Fruit fly (Drosophila melanogaster): ENCODE results near the gene LysP.

LysP gene

DNA sequence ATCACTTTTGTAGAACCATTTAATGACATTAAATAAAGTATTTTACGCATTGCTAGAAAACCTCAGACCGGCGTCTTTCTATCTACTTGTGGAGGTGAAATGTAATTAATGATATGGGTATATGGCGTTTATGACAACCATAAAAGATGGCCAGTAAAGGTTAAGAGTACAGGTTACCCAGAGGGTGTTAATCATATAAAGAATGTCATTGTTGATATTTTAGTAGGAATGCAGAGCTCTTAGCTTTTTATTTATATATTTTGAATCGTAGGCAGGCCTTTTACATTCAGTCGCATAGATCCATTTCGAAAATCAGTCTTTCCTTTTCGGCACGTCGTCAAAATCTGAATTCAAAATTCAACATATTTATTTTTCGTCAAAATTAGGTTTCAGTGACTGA, 31.9 kb upstream of the LysP start, which contains the start of gene Bfc:
Bfc (plus strand) TSS at position 301 of the 400 bp plus-strand sequence.
- TF ChIP-seq OdsH (GFP tag; optimal IDR thresholded peaks at IDR 0.05), result no peak
- no peak for TF ChIP-seq Sp1 (GFP tag; optimal IDR thresholded peaks at IDR 0.05)
- no peak for TF ChIP-seq brk (GFP tag; optimal IDR thresholded peaks at IDR 0.05)
- no peak for TF ChIP-seq jim (GFP tag; optimal IDR thresholded peaks at IDR 0.05)
- TF ChIP-seq Rel (GFP tag; optimal IDR thresholded peaks at IDR 0.05), result no peak
- TF ChIP-seq Rel (tag; optimal IDR thresholded peaks at IDR 0.05), result no peak

- TF ChIP-seq CrebA (GFP tag; optimal IDR thresholded peaks at IDR 0.05; ENCODE audit: borderline replicate concordance) (no peak), fru (GFP tag; optimal IDR thresholded peaks at IDR 0.05) (peak; percentile 8), sv (GFP tag; optimal IDR thresholded peaks at IDR 0.05) (peak; percentile 37), h (GFP tag; optimal IDR thresholded peaks at IDR 0.05) (peak; percentile 5), tai (GFP tag; optimal IDR thresholded peaks at IDR 0.05) (no peak), ey (GFP tag; optimal IDR thresholded peaks at IDR 0.05) (peak; percentile 41), woc (GFP tag; optimal IDR thresholded peaks at IDR 0.05) (peak; percentile 60), foxo (GFP tag; optimal IDR thresholded peaks at IDR 0.05) (peak in 1 of 2 experiments; percentile 50), Abd-B (GFP tag; optimal IDR thresholded peaks at IDR 0.05) (no peak), CG9705 (GFP tag; optimal IDR thresholded peaks at IDR 0.05) (no peak), Vsx2 (GFP tag; optimal IDR thresholded peaks at IDR 0.05; ENCODE audit: partially characterized antibody) (no peak), Myc (optimal IDR thresholded peaks at IDR 0.05) (peak; percentile 53), br (GFP tag; optimal IDR thresholded peaks at IDR 0.05) (no peak), Hr78 (GFP tag; optimal IDR thresholded peaks at IDR 0.05) (no peak), Hr83 (GFP tag; optimal IDR thresholded peaks at IDR 0.05; ENCODE audit: poor library complexity, severe bottlenecking) (no peak), rgr (GFP tag; optimal IDR thresholded peaks at IDR 0.05) (peak; percentile 44), dmrt93B (GFP tag; optimal IDR thresholded peaks at IDR 0.05) (peak; percentile 19), Sp1 (GFP tag; optimal IDR thresholded peaks at IDR 0.05) (peak; percentile 30), HLH106 (tag; optimal IDR thresholded peaks at IDR 0.05) (peak; percentile 55), dsf (GFP tag; optimal IDR thresholded peaks at IDR 0.05; ENCODE audit: borderline replicate concordance) (no peak), pan (optimal IDR thresholded peaks at IDR 0.05) (no peak), CG32264 (GFP tag; optimal IDR thresholded peaks at IDR 0.05) (no peak), dl (GFP tag; optimal IDR thresholded peaks at IDR 0.05; ENCODE audit: insufficient read depth in 1 of 2, partially characterized antibody in 2 of 2) (no peak), GATAd (GFP tag; optimal IDR thresholded peaks at IDR 0.05) (no peak), Dif (GFP tag; optimal IDR thresholded peaks at IDR 0.05; ENCODE audit: partially characterized antibody) (no peak), Jra (GFP tag; optimal IDR thresholded peaks at IDR 0.05) (no peak), brk (GFP tag; optimal IDR thresholded peaks at IDR 0.05) (no peak), Mio (GFP tag; optimal IDR thresholded peaks at IDR 0.05) (no peak), Hnf4 (GFP tag; optimal IDR thresholded peaks at IDR 0.05) (no peak), Rel (GFP tag; optimal IDR thresholded peaks at IDR 0.05) (no peak), Rel (tag; optimal IDR thresholded peaks at IDR 0.05) (peak; percentile 73), usp (GFP tag; optimal IDR thresholded peaks at IDR 0.05) (no peak), psq (GFP tag; optimal IDR thresholded peaks at IDR 0.05) (peak; percentile 38), Dfd (GFP tag; optimal IDR thresholded peaks at IDR 0.05) (no peak), sage (GFP tag; optimal IDR thresholded peaks at IDR 0.05) (no peak), OdsH (GFP tag; optimal IDR thresholded peaks at IDR 0.05) (no peak), lola (GFP tag; optimal IDR thresholded peaks at IDR 0.05) (no peak), N (GFP tag; optimal IDR thresholded peaks at IDR 0.05) (no peak), jim (GFP tag; optimal IDR thresholded peaks at IDR 0.05) (no peak)
Measured at dm6 chr3L:1247627-1248295, 29.3 kb upstream of the LysP start, which contains the start of the genes Psf1 and Sac1. Gene Psf1, minus strand, starts transcription at chr3L:1247677. Gene Sac1, plus strand, starts transcription at chr3L:1247817.
